Fruit fly (Drosophila melanogaster): ENCODE results near the gene CG46459.

CG46459 gene

dm6 chr3R:10681682-10681962, 14.8 kb upstream of the CG46459 start (continued):
- TF ChIP-seq Blimp-1 (GFP tag; optimal IDR thresholded peaks at IDR 0.05) (no peak), ss (GFP tag; optimal IDR thresholded peaks at IDR 0.05) (no peak), esn (GFP tag; optimal IDR thresholded peaks at IDR 0.05) (no peak), Met (GFP tag; optimal IDR thresholded peaks at IDR 0.05) (no peak), CG11294 (GFP tag; IDR thresholded peaks at IDR 0.05) (peak; percentile 33; the same call in 1 of the 2 replicates), Gug (GFP tag; IDR thresholded peaks at IDR 0.05) (peak; percentile 46), Hr38 (GFP tag; optimal IDR thresholded peaks at IDR 0.05) (no peak), CG6276 (GFP tag; optimal IDR thresholded peaks at IDR 0.05) (no peak), Sox102F (GFP tag; optimal IDR thresholded peaks at IDR 0.05) (no peak), net (GFP tag; optimal IDR thresholded peaks at IDR 0.05) (no peak), fd59A (GFP tag; optimal IDR thresholded peaks at IDR 0.05) (no peak), svp (GFP tag) (no peak), salr (GFP tag; optimal IDR thresholded peaks at IDR 0.05) (no peak), eg (GFP tag; IDR thresholded peaks at IDR 0.05) (peak; percentile 81), CG1621 (tag; optimal IDR thresholded peaks at IDR 0.05) (no peak), CG10631 (GFP tag; optimal IDR thresholded peaks at IDR 0.05) (no peak), Sox14 (GFP tag; optimal IDR thresholded peaks at IDR 0.05) (no peak), spab (GFP tag; optimal IDR thresholded peaks at IDR 0.05) (no peak), Eip93F (GFP tag; optimal IDR thresholded peaks at IDR 0.05) (no peak), CG11902 (GFP tag; optimal IDR thresholded peaks at IDR 0.05) (no peak), CG6163 (GFP tag; IDR thresholded peaks at IDR 0.05) (peak; percentile 62)

- TF ChIP-seq CG6163 (GFP tag; IDR thresholded peaks at IDR 0.05) (no peak), Eip78C (GFP tag) (peak; percentile 11)
Measured at dm6 chr3R:10683226-10683625, 13.2 kb upstream of the CG46459 start.

dm6 chr3R:10684284-10684683, 12.2 kb upstream of the CG46459 start:
- TF ChIP-seq esn (GFP tag; optimal IDR thresholded peaks at IDR 0.05) (peak; percentile 55), Ets21C (GFP tag; optimal IDR thresholded peaks at IDR 0.05) (no peak), lz (GFP tag; optimal IDR thresholded peaks at IDR 0.05) (peak; percentile 39), CG8319 (GFP tag; optimal IDR thresholded peaks at IDR 0.05) (no peak), Eip75B (GFP tag; optimal IDR thresholded peaks at IDR 0.05) (peak; percentile 31), salr (GFP tag; optimal IDR thresholded peaks at IDR 0.05) (no peak), topi (GFP tag; optimal IDR thresholded peaks at IDR 0.05) (peak; percentile 46), Smox (GFP tag; optimal IDR thresholded peaks at IDR 0.05) (peak; percentile 33), CG16779 (tag; optimal IDR thresholded peaks at IDR 0.05) (no peak), CG6276 (GFP tag; optimal IDR thresholded peaks at IDR 0.05) (peak; percentile 61), fd85E (GFP tag; optimal IDR thresholded peaks at IDR 0.05) (no peak), spab (GFP tag; optimal IDR thresholded peaks at IDR 0.05) (no peak), Lpt (GFP tag; optimal IDR thresholded peaks at IDR 0.05) (peak; percentile 58), CG6163 (GFP tag; IDR thresholded peaks at IDR 0.05) (0 out of 3 replicates have a peak, but pooled peaks have one; percentile 52), dsx (GFP tag; optimal IDR thresholded peaks at IDR 0.05; ENCODE audit: poor library complexity, severe bottlenecking) (no peak), CG10631 (GFP tag; optimal IDR thresholded peaks at IDR 0.05) (peak; percentile 28), fd59A (GFP tag; optimal IDR thresholded peaks at IDR 0.05) (no peak), CG15336 (GFP tag; IDR thresholded peaks at IDR 0.05) (peak; percentile 75), eg (GFP tag; IDR thresholded peaks at IDR 0.05) (peak; percentile 79), CG6808 (GFP tag; optimal IDR thresholded peaks at IDR 0.05) (no peak), net (GFP tag; optimal IDR thresholded peaks at IDR 0.05) (peak; percentile 33), CG32006 (GFP tag; optimal IDR thresholded peaks at IDR 0.05) (peak; percentile 73), dac (GFP tag; optimal IDR thresholded peaks at IDR 0.05) (peak; percentile 28), Eip78C (GFP tag) (peak; percentile 90), Hr4 (GFP tag; optimal IDR thresholded peaks at IDR 0.05) (peak; percentile 83), Gug (GFP tag; IDR thresholded peaks at IDR 0.05) (peak; percentile 40; the same call in 1 of the 2 replicates), CG3032 (tag; optimal IDR thresholded peaks at IDR 0.05) (no peak), CG6854 (GFP tag; optimal IDR thresholded peaks at IDR 0.05) (no peak), Sox15 (GFP tag; optimal IDR thresholded peaks at IDR 0.05) (no peak), CG8119 (GFP tag; IDR thresholded peaks at IDR 0.05) (peak; percentile 78), CG10669 (GFP tag; optimal IDR thresholded peaks at IDR 0.05) (no peak), CG1621 (tag; optimal IDR thresholded peaks at IDR 0.05) (no peak), cyc (GFP tag; optimal IDR thresholded peaks at IDR 0.05) (peak; percentile 13), Eip93F (GFP tag; optimal IDR thresholded peaks at IDR 0.05) (no peak), Ets96B (tag; optimal IDR thresholded peaks at IDR 0.05) (no peak), CG7368 (GFP tag; optimal IDR thresholded peaks at IDR 0.05) (no peak), CG8632 (GFP tag; optimal IDR thresholded peaks at IDR 0.05) (peak; percentile 25), OdsH (GFP tag; optimal IDR thresholded peaks at IDR 0.05) (peak; percentile 55), CG31627 (GFP tag; optimal IDR thresholded peaks at IDR 0.05) (peak; percentile 36)

Measured in whole organism, prepupa.